Worm (Caenorhabditis elegans): ENCODE results near the gene str-264.

ce11 chrV:15480505-15481075, 11.8 kb downstream of the str-264 start:
- TF ChIP-seq nhr-77 (tag; optimal IDR thresholded peaks at IDR 0.05) (no peak), elt-3 (tag; optimal IDR thresholded peaks at IDR 0.05) (no peak), nhr-237 (tag; optimal IDR thresholded peaks at IDR 0.05) (no peak)

Measured in whole organism, L3 larva.